Worm (Caenorhabditis elegans) whole organism, L4 larva: ENCODE measurements around the gene clc-11.

Experiments used
- R02D3.7 ChIP-seq: fragments of 150-350 bp; sonication (generic microtip); optimal IDR thresholded peaks from 3 replicates; lab custom pipeline; 2014; ENCODE audit warnings: missing biosample characterization, missing genetic modification characterization
- arid-1 ChIP-seq: fragments of 200-800 bp; sonication (Bioruptor generic); conservative IDR thresholded peaks from 2 replicates; pipeline ENCODE4 v1.3.6; 2022; ENCODE audit warnings: missing genetic modification reagents, missing genetic modification characterization, missing compliant biosample characterization
- daf-16 ChIP-seq, 3 experiments: sonication (generic microtip); optimal IDR thresholded peaks; 2 replicates each; lab custom pipeline; 2016 to 2017; ENCODE audit warnings: missing genetic modification characterization in 3 of 3, missing genetic modification reagents in 3 of 3, mild to moderate bottlenecking in 2 of 3, missing compliant biosample characterization in 2 of 3, missing biosample characterization in 1 of 3, moderate library complexity in 1 of 3
- lim-7 ChIP-seq: fragments of 200-800 bp; sonication (Bioruptor generic); IDR thresholded peaks from 2 replicates; pipeline ENCODE4 v1.3.6; 2022; ENCODE audit warnings: missing genetic modification characterization, missing compliant biosample characterization
- lin-39 ChIP-seq: fragments of 150-350 bp; optimal IDR thresholded peaks from 2 replicates; lab custom pipeline; 2014; ENCODE audit warnings: missing biosample characterization, missing genetic modification reagents, missing genetic modification characterization
- nhr-237 ChIP-seq: sonication (generic microtip); optimal IDR thresholded peaks from 2 replicates; lab custom pipeline; 2017; ENCODE audit warnings: missing biosample characterization, missing genetic modification characterization
- pqm-1 ChIP-seq: sonication (generic microtip); optimal IDR thresholded peaks from 2 replicates; lab custom pipeline; 2017; ENCODE audit warnings: missing biosample characterization, missing genetic modification characterization
- snpc-4 ChIP-seq: fragments of 150-350 bp; optimal IDR thresholded peaks from 2 replicates; lab custom pipeline; 2014; ENCODE audit warnings: missing biosample characterization, missing genetic modification characterization
- ztf-11 ChIP-seq: fragments of 150-350 bp; optimal IDR thresholded peaks from 2 replicates; lab custom pipeline; 2014; ENCODE audit warnings: missing biosample characterization, missing genetic modification characterization

ce11 chrV:16175227-16175626, 35.8 kb upstream of the clc-11 start:
- TF ChIP-seq lin-39 (no peak), lim-7 (GFP tag; lab: Robert Waterston, UW) (no peak), nhr-237 (tag; lab: Kevin White, UChicago) (no peak), R02D3.7 (tag; lab: Kevin White, UChicago) (no peak), snpc-4 (tag; lab: Kevin White, UChicago) (no peak), arid-1 (GFP tag; lab: Robert Waterston, UW) (no peak), pqm-1 (tag; lab: Kevin White, UChicago) (peak; percentile 59), ztf-11 (tag; lab: Kevin White, UChicago) (no peak), daf-16 (GFP tag; optimal IDR thresholded peaks at IDR 0.05; lab: Kevin White, UChicago) (no peak), daf-16 (tag; optimal IDR thresholded peaks at IDR 0.05; lab: Kevin White, UChicago) (peak; percentile 77)
